Fruit fly (Drosophila melanogaster): ENCODE measurements around the gene vri.

Gene vri

DNA sequence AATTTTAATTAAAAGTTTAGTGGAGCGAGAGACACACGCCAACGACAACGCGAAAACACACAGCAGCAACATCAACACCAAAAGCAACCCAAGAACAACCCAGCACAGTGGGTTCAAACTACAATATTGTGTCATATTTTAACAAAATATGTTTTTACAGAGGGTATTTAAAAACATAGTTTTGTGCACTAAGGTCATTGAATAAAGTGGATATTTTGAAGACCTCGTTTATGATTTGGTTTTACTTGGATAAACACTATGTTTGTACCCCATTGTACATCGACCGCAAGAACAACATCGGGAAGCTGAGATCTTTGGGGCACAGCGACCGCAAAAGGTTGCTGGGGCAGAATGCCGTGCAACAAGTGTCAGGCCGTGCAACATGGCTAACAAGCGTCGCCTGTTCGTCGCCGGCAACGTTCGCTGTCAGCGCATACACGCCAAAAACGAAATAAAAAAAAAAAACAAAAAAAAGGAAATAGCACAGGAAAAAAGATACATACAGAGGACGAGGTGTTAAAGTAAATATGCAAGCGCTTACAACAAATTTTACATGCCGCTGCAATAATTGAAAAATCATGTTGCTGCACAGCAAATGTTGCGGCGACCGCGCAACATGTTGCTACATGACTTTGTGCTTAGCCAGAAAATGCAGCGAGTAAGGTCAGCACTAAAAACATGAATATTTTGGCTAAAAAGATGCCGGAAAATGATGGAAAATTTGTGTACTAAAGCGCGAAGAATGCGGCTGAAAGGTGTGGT, 27.3 kb upstream of the vri start (continued):
- TF ChIP-seq CG12391 (tag; optimal IDR thresholded peaks at IDR 0.05) (peak; percentile 18), MTF-1 (GFP tag; optimal IDR thresholded peaks at IDR 0.05; ENCODE audit: borderline replicate concordance) (no peak), Xrp1 (GFP tag; IDR thresholded peaks at IDR 0.05) (peak; percentile 64; the same call in 1 of the 2 replicates), CG8359 (GFP tag; optimal IDR thresholded peaks at IDR 0.05; ENCODE audit: borderline replicate concordance) (peak; percentile 69), CG9727 (GFP tag; optimal IDR thresholded peaks at IDR 0.05) (peak; percentile 44), Atf3 (GFP tag; optimal IDR thresholded peaks at IDR 0.05) (no peak), dysf (GFP tag; IDR thresholded peaks at IDR 0.05) (no peak), tgo (GFP tag; IDR thresholded peaks at IDR 0.05) (0 out of 3 replicates have a peak, but pooled peaks have one; percentile 19), row (GFP tag; IDR thresholded peaks at IDR 0.05) (peak; percentile 37; the same call in 2 of the 3 replicates), stwl (tag; optimal IDR thresholded peaks at IDR 0.05) (peak; percentile 19), CG15696 (tag; optimal IDR thresholded peaks at IDR 0.05) (peak; percentile 11), Ada2b (GFP tag; IDR thresholded peaks at IDR 0.05) (0 out of 2 replicates have a peak, but pooled peaks have one; percentile 11), gfzf (GFP tag; optimal IDR thresholded peaks at IDR 0.05) (no peak), phol (tag; optimal IDR thresholded peaks at IDR 0.05) (peak; percentile 53), CG8388 (GFP tag; optimal IDR thresholded peaks at IDR 0.05) (peak; percentile 9), slbo (GFP tag; IDR thresholded peaks at IDR 0.05) (peak; percentile 48; the same call in 1 of the 2 replicates), tap (tag; optimal IDR thresholded peaks at IDR 0.05) (no peak), CG18764 (GFP tag; optimal IDR thresholded peaks at IDR 0.05) (peak; percentile 5), ken (GFP tag; IDR thresholded peaks at IDR 0.05) (peak; percentile 31; the same call in 1 of the 3 replicates), pita (GFP tag; optimal IDR thresholded peaks at IDR 0.05) (no peak), E2f1 (GFP tag; IDR thresholded peaks at IDR 0.05) (0 out of 2 replicates have a peak, but pooled peaks have one; percentile 29), CG3995 (GFP tag; optimal IDR thresholded peaks at IDR 0.05) (no peak), CG2202 (tag; optimal IDR thresholded peaks at IDR 0.05) (no peak), nmo (GFP tag; optimal IDR thresholded peaks at IDR 0.05) (peak; percentile 30), Drgx (GFP tag; IDR thresholded peaks at IDR 0.05) (peak; percentile 87), dpn (GFP tag; optimal IDR thresholded peaks at IDR 0.05) (peak in 1 of 2 experiments; percentile 20), caup (GFP tag; optimal IDR thresholded peaks at IDR 0.05; ENCODE audit: severe bottlenecking) (no peak), Elba2 (GFP tag; optimal IDR thresholded peaks at IDR 0.05) (no peak), bbx (GFP tag; IDR thresholded peaks at IDR 0.05; ENCODE audit: partially characterized antibody) (no peak), vfl (GFP tag; optimal IDR thresholded peaks at IDR 0.05) (no peak), CG8290 (GFP tag; optimal IDR thresholded peaks at IDR 0.05) (no peak), CG8290 (tag; optimal IDR thresholded peaks at IDR 0.05) (peak in 1 of 2 experiments; percentile 67), eyg (GFP tag; optimal IDR thresholded peaks at IDR 0.05) (no peak), CG2199 (GFP tag; IDR thresholded peaks at IDR 0.05) (0 out of 3 replicates have a peak, but pooled peaks have one; percentile 23), Dll (GFP tag; IDR thresholded peaks at IDR 0.05; ENCODE audit: partially characterized antibody) (0 out of 4 replicates have a peak, but pooled peaks have one; percentile 20), CG7928 (GFP tag; optimal IDR thresholded peaks at IDR 0.05) (no peak), CG14710 (tag; optimal IDR thresholded peaks at IDR 0.05) (peak; percentile 49), CTCF (GFP tag; optimal IDR thresholded peaks at IDR 0.05) (no peak), zen2 (GFP tag; IDR thresholded peaks at IDR 0.05; ENCODE audit: partially characterized antibody) (no peak), CG3065 (GFP tag; optimal IDR thresholded peaks at IDR 0.05) (no peak), Blimp-1 (GFP tag; optimal IDR thresholded peaks at IDR 0.05) (peak; percentile 59), CG17829 (tag; optimal IDR thresholded peaks at IDR 0.05) (peak; percentile 30), CG4360 (GFP tag; IDR thresholded peaks at IDR 0.05) (no peak), nerfin-1 (tag; optimal IDR thresholded peaks at IDR 0.05) (no peak), CG34422 (GFP tag; IDR thresholded peaks at IDR 0.05) (no peak), sc (optimal IDR thresholded peaks at IDR 0.05) (no peak), sc (GFP tag; optimal IDR thresholded peaks at IDR 0.05) (no peak), Fer3 (tag; optimal IDR thresholded peaks at IDR 0.05) (peak; percentile 13), CG12219 (GFP tag; optimal IDR thresholded peaks at IDR 0.05) (peak; percentile 49)

Data from whole organism, embryonic.